Fruit fly (Drosophila melanogaster): ENCODE measurements around the gene Toll-6.

Gene Toll-6

DNA sequence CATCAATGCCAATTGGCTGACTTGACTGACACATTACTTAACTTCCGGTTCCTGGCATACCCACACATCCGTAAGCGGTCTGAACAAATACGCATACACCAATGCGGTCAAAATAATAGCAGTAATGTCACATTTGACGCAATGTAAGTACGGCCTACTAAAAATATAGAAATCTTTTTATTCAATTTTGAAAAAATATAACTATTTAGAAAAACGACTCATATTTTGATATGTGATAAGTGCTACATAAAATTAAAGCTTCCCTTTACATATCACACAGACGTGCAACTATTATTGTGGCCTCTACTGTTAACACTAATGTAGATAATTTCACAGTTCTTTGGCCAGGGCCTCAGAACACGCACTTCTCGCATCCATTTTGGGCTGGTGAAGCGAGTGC lies 17.2 kb downstream of the Toll-6 start (continued):
- no peak for TF ChIP-seq Trl (optimal IDR thresholded peaks at IDR 0.05)
- no peak for TF ChIP-seq Trl (GFP tag; optimal IDR thresholded peaks at IDR 0.05)
- TF ChIP-seq CG7357 (GFP tag; IDR thresholded peaks at IDR 0.05): no peak
- no peak for TF ChIP-seq caup (GFP tag; optimal IDR thresholded peaks at IDR 0.05; ENCODE audit: severe bottlenecking)
- peak; percentile 8 for TF ChIP-seq CG18619 (GFP tag; optimal IDR thresholded peaks at IDR 0.05)
- TF ChIP-seq sens (GFP tag): peak; percentile 75
- TF ChIP-seq Ptx1 (GFP tag; IDR thresholded peaks at IDR 0.05): no peak
- TF ChIP-seq CG3726 (GFP tag; IDR thresholded peaks at IDR 0.05): no peak
- no peak for TF ChIP-seq Hmr (GFP tag; optimal IDR thresholded peaks at IDR 0.05)
- TF ChIP-seq HLHmδ (GFP tag; optimal IDR thresholded peaks at IDR 0.05): no peak
- TF ChIP-seq otp (GFP tag; IDR thresholded peaks at IDR 0.05): no peak
- no peak for TF ChIP-seq Oaz (GFP tag; IDR thresholded peaks at IDR 0.05)
- TF ChIP-seq CG11560 (tag; IDR thresholded peaks at IDR 0.05): no peak
- TF ChIP-seq Lhr (GFP tag; optimal IDR thresholded peaks at IDR 0.05): no peak
- peak; percentile 36 for TF ChIP-seq gcm (GFP tag; optimal IDR thresholded peaks at IDR 0.05)
- TF ChIP-seq CG11398 (GFP tag; optimal IDR thresholded peaks at IDR 0.05): no peak
- TF ChIP-seq Doc3 (GFP tag; IDR thresholded peaks at IDR 0.05; ENCODE audit: partially characterized antibody): no peak
- TF ChIP-seq CrebB (tag; optimal IDR thresholded peaks at IDR 0.05): no peak
- TF ChIP-seq CG12155 (GFP tag; optimal IDR thresholded peaks at IDR 0.05): no peak
- TF ChIP-seq shn (GFP tag; optimal IDR thresholded peaks at IDR 0.05): no peak
- TF ChIP-seq ab (GFP tag; optimal IDR thresholded peaks at IDR 0.05): no peak
- TF ChIP-seq crp (GFP tag; optimal IDR thresholded peaks at IDR 0.05): no peak
- no peak for TF ChIP-seq tap (tag; optimal IDR thresholded peaks at IDR 0.05)
- TF ChIP-seq cad (GFP tag; optimal IDR thresholded peaks at IDR 0.05): no peak
- no peak for TF ChIP-seq wek (GFP tag; optimal IDR thresholded peaks at IDR 0.05)
- no peak for TF ChIP-seq hb (GFP tag; IDR thresholded peaks at IDR 0.05; ENCODE audit: partially characterized antibody)
- no peak for TF ChIP-seq CG15601 (tag; optimal IDR thresholded peaks at IDR 0.05)
- TF ChIP-seq CG17912 (GFP tag; optimal IDR thresholded peaks at IDR 0.05): no peak
- no peak for TF ChIP-seq fru (optimal IDR thresholded peaks at IDR 0.05)
- TF ChIP-seq mam (GFP tag; optimal IDR thresholded peaks at IDR 0.05): no peak
- TF ChIP-seq pan (optimal IDR thresholded peaks at IDR 0.05): no peak
- TF ChIP-seq pan (GFP tag; optimal IDR thresholded peaks at IDR 0.05 in 1 of 2, IDR thresholded peaks at IDR 0.05 in 1 of 2): no peak
- TF ChIP-seq pho (GFP tag; optimal IDR thresholded peaks at IDR 0.05): no peak
- no peak for TF ChIP-seq hkb (optimal IDR thresholded peaks at IDR 0.05)
- TF ChIP-seq hkb (GFP tag; IDR thresholded peaks at IDR 0.05): no peak
- no peak for TF ChIP-seq CG3163 (GFP tag; optimal IDR thresholded peaks at IDR 0.05)
- no peak for TF ChIP-seq da (GFP tag; optimal IDR thresholded peaks at IDR 0.05)
- no peak for TF ChIP-seq Dp (GFP tag; optimal IDR thresholded peaks at IDR 0.05)
- TF ChIP-seq Ada2b (GFP tag; IDR thresholded peaks at IDR 0.05): no peak
- TF ChIP-seq CG11695 (GFP tag; IDR thresholded peaks at IDR 0.05): no peak
- TF ChIP-seq CG13775 (GFP tag; optimal IDR thresholded peaks at IDR 0.05): peak; percentile 29
- no peak for TF ChIP-seq NfI (GFP tag; optimal IDR thresholded peaks at IDR 0.05)
- no peak for TF ChIP-seq CG4730 (GFP tag; IDR thresholded peaks at IDR 0.05)
- no peak for TF ChIP-seq Bdp1 (GFP tag; optimal IDR thresholded peaks at IDR 0.05)
- no peak for TF ChIP-seq Kr (GFP tag; optimal IDR thresholded peaks at IDR 0.05)
- no peak for TF ChIP-seq vnd (GFP tag; IDR thresholded peaks at IDR 0.05; ENCODE audit: partially characterized antibody)
- TF ChIP-seq CG2712 (tag; optimal IDR thresholded peaks at IDR 0.05): peak; percentile 49
- no peak for TF ChIP-seq CG3995 (GFP tag; optimal IDR thresholded peaks at IDR 0.05)
- peak; percentile 3 for TF ChIP-seq CG6813 (GFP tag; optimal IDR thresholded peaks at IDR 0.05)
- TF ChIP-seq tin (GFP tag; optimal IDR thresholded peaks at IDR 0.05): no peak
- TF ChIP-seq CG17186 (GFP tag; optimal IDR thresholded peaks at IDR 0.05): no peak
- TF ChIP-seq hth (optimal IDR thresholded peaks at IDR 0.05): no peak

Measured in whole organism, embryonic.